Fruit fly (Drosophila melanogaster) Kc167 (cell line): ENCODE measurements around the gene CG13614.

ENCODE experiments used
- Myc ChIP-seq: fragments of >200 bp; optimal IDR thresholded peaks from 2 replicates; lab custom pipeline; 2017; ENCODE audit warnings: missing external identifiers
- Sin3A ChIP-seq: fragments of >200 bp; optimal IDR thresholded peaks from 2 replicates; lab custom pipeline; 2018; ENCODE audit warnings: missing external identifiers
- h ChIP-seq: fragments of >200 bp; optimal IDR thresholded peaks from 3 replicates; lab custom pipeline; 2018; ENCODE audit warnings: missing external identifiers
- insv ChIP-seq: fragments of >200 bp; optimal IDR thresholded peaks from 3 replicates; lab custom pipeline; 2018; ENCODE audit warnings: missing external identifiers
- psq ChIP-seq: fragments of >200 bp; optimal IDR thresholded peaks from 2 replicates; lab custom pipeline; 2017; ENCODE audit warnings: missing external identifiers
- ttk ChIP-seq: sonication (Bioruptor generic); optimal IDR thresholded peaks from 2 replicates; lab custom pipeline; 2017; ENCODE audit warnings: missing external identifiers

Gene CG13614

DNA sequence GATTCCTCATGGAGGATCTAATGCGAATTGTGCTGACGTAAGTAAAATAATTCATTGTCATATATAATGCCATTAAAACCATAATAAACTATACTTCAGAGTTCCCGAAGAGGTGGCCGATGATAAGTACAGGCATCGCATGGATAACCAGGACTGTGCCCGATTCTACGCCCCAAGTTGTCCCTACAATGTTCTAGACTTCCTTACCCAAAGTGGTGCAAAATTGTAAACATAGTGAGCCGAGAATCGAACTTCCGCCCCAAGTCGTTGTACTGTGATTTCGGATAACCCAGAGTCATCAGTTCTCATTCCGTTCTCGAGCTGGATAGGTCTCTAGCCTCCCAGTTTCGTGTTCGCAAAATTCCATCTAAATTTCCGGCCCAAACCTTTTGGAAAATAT, 6.5 kb upstream of the CG13614 start, which contains the start of gene CG33340:
CG33340 (plus strand) TSS at position 301 of the 400 bp plus-strand sequence.
- TF ChIP-seq insv (lab: Kevin White, UChicago) = no peak
- no peak for TF ChIP-seq psq (lab: Kevin White, UChicago)
- TF ChIP-seq ttk (lab: Kevin White, UChicago) = no peak
- TF ChIP-seq Sin3A (lab: Kevin White, UChicago) = no peak
- TF ChIP-seq Myc (lab: Kevin White, UChicago) = no peak
- TF ChIP-seq h = no peak

DNA sequence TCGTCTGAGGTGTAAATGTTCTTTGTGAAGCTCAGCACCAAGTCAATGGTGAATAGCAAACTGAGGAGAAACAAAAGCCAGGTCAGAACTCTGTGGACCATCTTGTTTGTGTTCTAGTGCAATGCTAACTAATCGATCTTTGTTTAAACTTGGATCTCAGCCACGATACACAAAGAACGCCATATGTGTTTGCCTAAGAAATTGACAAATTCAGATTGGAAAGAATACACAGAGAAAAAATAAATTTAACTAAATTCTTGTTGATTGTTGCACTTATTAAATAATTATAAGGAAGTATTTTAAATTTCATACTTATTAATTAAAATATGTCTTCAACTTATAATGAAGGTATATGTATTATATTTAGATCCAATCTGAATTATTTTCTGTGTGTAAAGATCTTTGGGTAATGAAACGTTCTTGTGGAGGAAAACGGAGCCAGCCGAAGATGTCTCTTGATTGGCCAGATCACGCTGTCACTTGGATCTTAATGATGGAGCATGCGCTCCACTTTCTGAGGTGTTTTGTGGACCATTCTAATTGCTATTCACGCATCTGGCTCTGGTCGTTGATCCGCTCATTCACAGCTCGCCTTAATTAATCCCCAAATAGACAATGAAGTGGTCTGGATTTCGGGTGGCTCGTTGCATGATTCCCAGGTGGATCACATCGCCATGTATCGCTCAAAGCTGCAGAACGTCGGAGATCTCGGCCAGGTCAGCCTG, 4.3 kb upstream of the CG13614 start, which contains the start of the genes CG17784 and CG13613:
CG17784 (minus strand) TSS at position 101 of the 725 bp plus-strand sequence.
CG13613 (plus strand) TSS at position 675 of the 725 bp plus-strand sequence.
- TF ChIP-seq insv (lab: Kevin White, UChicago) (no peak), ttk (lab: Kevin White, UChicago) (no peak)

DNA sequence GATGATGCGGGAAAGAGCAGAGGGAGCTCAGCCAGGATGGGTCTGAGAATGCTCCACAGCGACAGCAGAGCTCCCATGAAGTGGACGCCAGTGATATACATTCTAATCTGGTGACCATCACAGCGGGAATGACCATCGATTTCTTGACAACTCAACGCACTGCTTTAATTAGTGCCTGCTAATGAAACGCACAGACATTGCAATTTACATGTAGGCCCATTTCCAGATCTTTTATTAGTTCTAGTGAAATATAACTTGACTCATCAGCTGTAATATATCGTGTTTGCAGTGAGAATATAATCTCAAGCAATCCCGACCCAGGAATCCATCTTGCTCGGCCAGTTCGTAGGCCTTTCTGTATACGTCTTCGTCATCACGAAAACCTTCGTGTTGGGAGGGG, 2.2 kb upstream of the CG13614 start, which contains the start of gene CG42811:
CG42811 (minus strand) TSS at position 101 of the 400 bp plus-strand sequence.
- TF ChIP-seq Sin3A (lab: Kevin White, UChicago) (no peak), h (no peak), insv (lab: Kevin White, UChicago) (no peak), psq (lab: Kevin White, UChicago) (no peak), Myc (lab: Kevin White, UChicago) (no peak)

- TF ChIP-seq ttk (lab: Kevin White, UChicago) (no peak), Sin3A (lab: Kevin White, UChicago) (no peak), psq (lab: Kevin White, UChicago) (no peak), insv (lab: Kevin White, UChicago) (no peak), h (no peak), Myc (lab: Kevin White, UChicago) (no peak)
Observed at dm6 chr3R:24368064-24368463, 1.3 kb upstream of the CG13614 start, which contains the start of the genes CG42812 and CG33341. Gene CG42812 (minus strand): TSS chr3R:24368164. Gene CG33341 (plus strand): TSS chr3R:24368358.

DNA sequence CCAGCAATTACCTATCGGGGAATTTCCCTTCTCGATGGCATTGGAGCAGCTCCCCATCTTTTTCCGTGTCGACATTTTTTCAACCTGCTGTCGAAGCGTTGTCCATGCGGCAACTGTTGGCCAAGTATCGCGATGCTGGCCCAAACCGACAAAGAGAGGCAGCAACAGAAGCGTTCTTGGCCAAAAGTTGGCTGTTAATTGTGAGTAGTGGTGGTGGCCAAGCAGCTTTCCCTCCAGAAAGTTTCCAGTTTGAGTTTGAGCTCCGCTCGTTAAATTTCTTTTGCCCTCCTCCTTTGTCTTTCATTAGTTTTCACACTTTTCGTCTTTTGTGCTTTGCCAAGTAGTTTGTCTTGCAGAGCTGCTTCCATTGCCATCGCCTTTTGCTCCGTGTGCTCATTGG, 3.3 kb downstream of the CG13614 start, which contains the start of gene CG17782:
CG17782 (minus strand) TSS at position 101 of the 400 bp plus-strand sequence.
- TF ChIP-seq Sin3A (lab: Kevin White, UChicago) (no peak), insv (lab: Kevin White, UChicago) (no peak), psq (lab: Kevin White, UChicago) (no peak), ttk (lab: Kevin White, UChicago) (no peak), Myc (lab: Kevin White, UChicago) (no peak), h (no peak)

- TF ChIP-seq h (no peak), Sin3A (lab: Kevin White, UChicago) (no peak), insv (lab: Kevin White, UChicago) (no peak), ttk (lab: Kevin White, UChicago) (no peak), Myc (lab: Kevin White, UChicago) (no peak), psq (lab: Kevin White, UChicago) (no peak)
Observed at dm6 chr3R:24375561-24375960, 6.2 kb downstream of the CG13614 start, which contains the start of gene CG17781. Gene CG17781 (minus strand): TSS chr3R:24375661.

dm6 chr3R:24376565-24376964, 7.2 kb downstream of the CG13614 start, which contains the start of gene CG33342:
Gene CG33342 (plus strand): TSS chr3R:24376865.
- TF ChIP-seq insv (lab: Kevin White, UChicago) (no peak), psq (lab: Kevin White, UChicago) (no peak), Myc (lab: Kevin White, UChicago) (no peak), h (no peak), ttk (lab: Kevin White, UChicago) (no peak), Sin3A (lab: Kevin White, UChicago) (no peak)

- TF ChIP-seq psq (lab: Kevin White, UChicago) (no peak), insv (lab: Kevin White, UChicago) (no peak), Myc (lab: Kevin White, UChicago) (no peak), h (no peak), Sin3A (lab: Kevin White, UChicago) (no peak), ttk (lab: Kevin White, UChicago) (no peak)
Observed at dm6 chr3R:24384952-24385351, 15.6 kb downstream of the CG13614 start, which contains the start of gene CG17780. Gene CG17780 (minus strand): TSS chr3R:24385052.

dm6 chr3R:24386434-24386833, 17.1 kb downstream of the CG13614 start:
- no peak for TF ChIP-seq ttk (lab: Kevin White, UChicago)

- no peak for TF ChIP-seq Sin3A (lab: Kevin White, UChicago)
- TF ChIP-seq ttk (lab: Kevin White, UChicago) = no peak
- no peak for TF ChIP-seq psq (lab: Kevin White, UChicago)
- no peak for TF ChIP-seq h
- TF ChIP-seq insv (lab: Kevin White, UChicago) = no peak
- no peak for TF ChIP-seq Myc (lab: Kevin White, UChicago)
Observed at dm6 chr3R:24390239-24390638, 20.9 kb downstream of the CG13614 start, which contains the start of the genes CG5768 and CG13615. Gene CG5768 (minus strand): TSS chr3R:24390339. Gene CG13615 (plus strand): TSS chr3R:24390518.

- TF ChIP-seq psq (lab: Kevin White, UChicago) (no peak), Myc (lab: Kevin White, UChicago) (no peak), Sin3A (lab: Kevin White, UChicago) (no peak), ttk (lab: Kevin White, UChicago) (no peak), h (no peak), insv (lab: Kevin White, UChicago) (no peak)
Observed at dm6 chr3R:24392207-24392939, 23.0 kb downstream of the CG13614 start, which contains the start of gene CG13616. Gene CG13616 (plus strand): TSS chr3R:24392889.
